Fruit fly (Drosophila melanogaster) whole organism, wandering third instar larva: Measurements from ENCODE around the gene CG17734.

Experiments
- CrebA ChIP-seq: fragments of 200-800 bp; sonication (Bioruptor generic); optimal IDR thresholded peaks from 2 replicates; lab custom pipeline; 2016; ENCODE audit warnings: missing biosample characterization, mild to moderate bottlenecking, missing genetic modification characterization, borderline replicate concordance
- Hr78 ChIP-seq: fragments of >200 bp; optimal IDR thresholded peaks from 2 replicates; lab custom pipeline; 2017; ENCODE audit warnings: missing biosample characterization, missing genetic modification characterization
- dl ChIP-seq, 2 experiments: fragments of 175-275, 200-275 bp in 1 of 2; fragments of 200-275 bp in 1 of 2; sonication (Bioruptor generic); optimal IDR thresholded peaks; lab custom pipeline; 2018; ENCODE audit warnings: mild to moderate bottlenecking in 2 of 2, missing biosample characterization in 2 of 2, missing genetic modification characterization in 2 of 2, moderate library complexity in 2 of 2; ENCODE audit not compliant: partially characterized antibody in 2 of 2, insufficient read depth in 1 of 2
- dmrt93B ChIP-seq: fragments of 200-800 bp; sonication (Bioruptor generic); optimal IDR thresholded peaks from 2 replicates; lab custom pipeline; 2018; ENCODE audit warnings: missing biosample characterization, mild to moderate bottlenecking, missing genetic modification characterization
- h ChIP-seq: fragments of 200-800 bp; sonication (Bioruptor generic); optimal IDR thresholded peaks from 3 replicates; lab custom pipeline; 2016; ENCODE audit warnings: missing biosample characterization, mild to moderate bottlenecking, missing genetic modification characterization
- jim ChIP-seq: fragments of 175-275, 200-325 bp; sonication (Bioruptor generic); optimal IDR thresholded peaks from 2 replicates; lab custom pipeline; 2016; ENCODE audit warnings: missing biosample characterization, mild to moderate bottlenecking, missing genetic modification characterization
- lola ChIP-seq: fragments of >200 bp; optimal IDR thresholded peaks from 2 replicates; lab custom pipeline; 2017; ENCODE audit warnings: missing biosample characterization, missing genetic modification characterization
- pan ChIP-seq: fragments of >200 bp; optimal IDR thresholded peaks from 2 replicates; lab custom pipeline; 2017
- psq ChIP-seq: fragments of 200-800 bp; sonication (Bioruptor generic); optimal IDR thresholded peaks from 3 replicates; lab custom pipeline; 2017; ENCODE audit warnings: missing biosample characterization, mild to moderate bottlenecking, missing genetic modification characterization, moderate library complexity
- rgr ChIP-seq: fragments of 200-800 bp; sonication (Bioruptor generic); optimal IDR thresholded peaks from 3 replicates; lab custom pipeline; 2016; ENCODE audit warnings: missing biosample characterization, mild to moderate bottlenecking, missing genetic modification characterization
- usp ChIP-seq: fragments of >200 bp; optimal IDR thresholded peaks from 2 replicates; lab custom pipeline; 2017; ENCODE audit warnings: missing biosample characterization, missing genetic modification characterization

- TF ChIP-seq usp (no peak), psq (no peak), lola (GFP tag; lab: Kevin White, UChicago) (no peak), dl (GFP tag; optimal IDR thresholded peaks at IDR 0.05; lab: Kevin White, UChicago; ENCODE audit: insufficient read depth in 1 of 2, partially characterized antibody in 2 of 2) (no peak), CrebA (no peak), dmrt93B (GFP tag; lab: Kevin White, UChicago) (no peak), h (peak; percentile 46), pan (lab: Kevin White, UChicago) (no peak), rgr (peak; percentile 37), Hr78 (no peak), jim (no peak)
Observed at dm6 chr3R:11243951-11244660, at the start of gene CG17734, which contains the start of gene CG5214.
